Worm (Caenorhabditis elegans): ENCODE measurements around the gene T22B3.3.

The T22B3.3 gene

ce11 chrIV:11692071-11692673 lies 11.4 kb downstream of the T22B3.3 start (continued):
- TF ChIP-seq nhr-25 (tag; optimal IDR thresholded peaks at IDR 0.05) (peak; percentile 86), nhr-11 (tag; optimal IDR thresholded peaks at IDR 0.05) (no peak), pha-4 (tag; optimal IDR thresholded peaks at IDR 0.05) (peak; percentile 92), lin-39 (tag; optimal IDR thresholded peaks at IDR 0.05) (peak; percentile 73), nhr-23 (tag; optimal IDR thresholded peaks at IDR 0.05) (peak; percentile 75), nhr-12 (tag; optimal IDR thresholded peaks at IDR 0.05) (no peak), ama-1 (optimal IDR thresholded peaks at IDR 0.05) (peak; percentile 47), egl-5 (tag; optimal IDR thresholded peaks at IDR 0.05) (no peak)

- TF ChIP-seq lin-39 (tag; optimal IDR thresholded peaks at IDR 0.05), result peak; percentile 27
- no peak for TF ChIP-seq snpc-4 (tag; optimal IDR thresholded peaks at IDR 0.05)
These were observed 12.1 kb downstream of the T22B3.3 start for ce11 chrIV:11691524-11691923.

ce11 chrIV:11690988-11691387 lies 12.6 kb downstream of the T22B3.3 start, which contains the start of gene let-60:
let-60 (minus strand) TSS chrIV:11691088.
- no peak for TF ChIP-seq ceh-9 (tag; optimal IDR thresholded peaks at IDR 0.05)
- no peak for TF ChIP-seq snpc-4 (tag; optimal IDR thresholded peaks at IDR 0.05)

- no peak for TF ChIP-seq zag-1 (tag; optimal IDR thresholded peaks at IDR 0.05)
- TF ChIP-seq nhr-23 (tag; optimal IDR thresholded peaks at IDR 0.05), result no peak
- TF ChIP-seq nhr-67 (tag; optimal IDR thresholded peaks at IDR 0.05), result no peak
- TF ChIP-seq mdl-1 (tag; optimal IDR thresholded peaks at IDR 0.05), result no peak
- TF ChIP-seq fkh-10 (GFP tag; optimal IDR thresholded peaks at IDR 0.05), result no peak
- no peak for TF ChIP-seq daf-12 (tag; optimal IDR thresholded peaks at IDR 0.05)
- TF ChIP-seq lin-39 (tag; optimal IDR thresholded peaks at IDR 0.05), result no peak
- TF ChIP-seq hmg-11 (tag; optimal IDR thresholded peaks at IDR 0.05), result no peak
- no peak for TF ChIP-seq unc-62 (GFP tag; optimal IDR thresholded peaks at IDR 0.05)
- no peak for TF ChIP-seq R02D3.7 (tag; optimal IDR thresholded peaks at IDR 0.05)
These were observed 15.6 kb downstream of the T22B3.3 start, which contains the start of gene ZK792.5 for ce11 chrIV:11688018-11688417. ZK792.5 (minus strand) TSS chrIV:11688118.

- no peak for TF ChIP-seq unc-62 (GFP tag; optimal IDR thresholded peaks at IDR 0.05)
- TF ChIP-seq nhr-23 (tag; optimal IDR thresholded peaks at IDR 0.05), result no peak
- TF ChIP-seq elt-2 (tag; optimal IDR thresholded peaks at IDR 0.05), result no peak
- TF ChIP-seq lin-15B (tag; optimal IDR thresholded peaks at IDR 0.05), result no peak
- no peak for TF ChIP-seq lin-39 (tag; optimal IDR thresholded peaks at IDR 0.05)
- no peak for TF ChIP-seq ztf-4 (tag; optimal IDR thresholded peaks at IDR 0.05)
- no peak for TF ChIP-seq fkh-10 (GFP tag; optimal IDR thresholded peaks at IDR 0.05)
- no peak for TF ChIP-seq jun-1 (tag; optimal IDR thresholded peaks at IDR 0.05)
- no peak for TF ChIP-seq zag-1 (tag; optimal IDR thresholded peaks at IDR 0.05)
- no peak for TF ChIP-seq nhr-28 (tag; optimal IDR thresholded peaks at IDR 0.05)
- TF ChIP-seq nhr-25 (tag; optimal IDR thresholded peaks at IDR 0.05), result no peak
- TF ChIP-seq ZK546.5 (tag; optimal IDR thresholded peaks at IDR 0.05), result no peak
- no peak for TF ChIP-seq snpc-4 (tag; optimal IDR thresholded peaks at IDR 0.05)
- TF ChIP-seq mml-1 (tag; optimal IDR thresholded peaks at IDR 0.05), result no peak
These were observed 21.7 kb downstream of the T22B3.3 start, which contains the start of gene ZK792.4 for ce11 chrIV:11681905-11682304. ZK792.4 (minus strand) TSS chrIV:11682005.

- TF ChIP-seq skn-1 (tag; optimal IDR thresholded peaks at IDR 0.05), result no peak
- no peak for TF ChIP-seq eor-1 (tag; optimal IDR thresholded peaks at IDR 0.05)
- TF ChIP-seq fos-1 (tag; optimal IDR thresholded peaks at IDR 0.05), result no peak
- TF ChIP-seq nhr-23 (tag; optimal IDR thresholded peaks at IDR 0.05), result no peak
- TF ChIP-seq tbx-2 (tag; optimal IDR thresholded peaks at IDR 0.05), result no peak
- no peak for TF ChIP-seq mdl-1 (tag; optimal IDR thresholded peaks at IDR 0.05)
- TF ChIP-seq nhr-11 (tag; optimal IDR thresholded peaks at IDR 0.05), result no peak
These were observed 27.5 kb downstream of the T22B3.3 start, which contains the start of gene inx-9 for ce11 chrIV:11676054-11676453. inx-9 (plus strand) TSS chrIV:11676354.

ce11 chrIV:11673543-11673942 lies 30.0 kb downstream of the T22B3.3 start, which contains the start of gene inx-8:
inx-8 (plus strand) TSS chrIV:11673843.
- TF ChIP-seq eor-1 (tag; optimal IDR thresholded peaks at IDR 0.05), result no peak
- TF ChIP-seq snpc-4 (tag; optimal IDR thresholded peaks at IDR 0.05), result no peak

Measured in whole organism, L3 larva.